Worm (Caenorhabditis elegans) whole organism, late embryonic: ENCODE data around the gene sri-51.
"Not testable (repeated sequence)": the region's sequence is repeated elsewhere in the genome, so short reads cannot be mapped to it uniquely, and the experiment has no call there.

Experiments
- C38D4.7 ChIP-seq: fragments of 200-800 bp; sonication (Bioruptor generic); optimal IDR thresholded peaks from 2 replicates; lab custom pipeline; 2018; ENCODE audit warnings: mild to moderate bottlenecking, missing genetic modification characterization, moderate library complexity, missing compliant biosample characterization
- K09A11.1 ChIP-seq: sonication (generic microtip); optimal IDR thresholded peaks from 2 replicates; lab custom pipeline; 2017; ENCODE audit warnings: antibody characterized with exemption, mild to moderate bottlenecking, missing genetic modification characterization, missing compliant biosample characterization; ENCODE audit not compliant: insufficient read depth
- Y22D7AL.16 ChIP-seq: sonication (generic microtip); optimal IDR thresholded peaks from 2 replicates; lab custom pipeline; 2016; ENCODE audit warnings: missing genetic modification characterization, missing compliant biosample characterization
- ahr-1 ChIP-seq: sonication (generic microtip); optimal IDR thresholded peaks from 2 replicates; lab custom pipeline; 2016; ENCODE audit warnings: missing genetic modification characterization, missing compliant biosample characterization
- ama-1 ChIP-seq: fragments of 150-350 bp; optimal IDR thresholded peaks from 2 replicates; lab custom pipeline; 2014
- ceh-22 ChIP-seq: sonication (generic microtip); optimal IDR thresholded peaks from 2 replicates; lab custom pipeline; 2017; ENCODE audit warnings: missing biosample characterization, missing genetic modification characterization
- ceh-45 ChIP-seq: fragments of 200-800 bp; sonication (Bioruptor generic); IDR thresholded peaks from 2 replicates; pipeline ENCODE4 v1.3.6; 2022; ENCODE audit warnings: missing genetic modification reagents, missing genetic modification characterization, missing compliant biosample characterization
- ceh-48 ChIP-seq: sonication (generic microtip); optimal IDR thresholded peaks from 2 replicates; lab custom pipeline; 2016; ENCODE audit warnings: missing genetic modification characterization, inconsistent platforms, missing compliant biosample characterization
- ceh-6 ChIP-seq: fragments of 200-800 bp; sonication (Bioruptor generic); optimal IDR thresholded peaks from 2 replicates; lab custom pipeline; 2018; ENCODE audit warnings: mild to moderate bottlenecking, missing genetic modification characterization, missing compliant biosample characterization
- ceh-9 ChIP-seq: sonication (generic microtip); optimal IDR thresholded peaks from 2 replicates; lab custom pipeline; 2016; ENCODE audit warnings: mild to moderate bottlenecking, missing genetic modification characterization, inconsistent platforms, missing compliant biosample characterization
- che-1 ChIP-seq: sonication (generic microtip); optimal IDR thresholded peaks from 2 replicates; lab custom pipeline; 2016; ENCODE audit warnings: mild to moderate bottlenecking, missing genetic modification characterization, missing compliant biosample characterization
- dve-1 ChIP-seq: sonication (generic microtip); optimal IDR thresholded peaks from 2 replicates; lab custom pipeline; 2017; ENCODE audit warnings: antibody characterized with exemption, mild to moderate bottlenecking, missing genetic modification characterization, missing compliant biosample characterization
- elt-2 ChIP-seq: sonication (generic microtip); optimal IDR thresholded peaks from 2 replicates; lab custom pipeline; 2016; ENCODE audit warnings: missing genetic modification reagents, missing genetic modification characterization, missing compliant biosample characterization
- elt-4 ChIP-seq: sonication (generic microtip); optimal IDR thresholded peaks from 2 replicates; lab custom pipeline; 2016; ENCODE audit warnings: missing genetic modification characterization, missing compliant biosample characterization
- fax-1 ChIP-seq: sonication (generic microtip); optimal IDR thresholded peaks from 2 replicates; lab custom pipeline; 2016; ENCODE audit warnings: missing genotype, missing genetic modification characterization, missing compliant biosample characterization
- fkh-10 ChIP-seq: fragments of 150-350 bp; optimal IDR thresholded peaks from 2 replicates; lab custom pipeline; 2014; ENCODE audit warnings: missing biosample characterization, missing genetic modification reagents, missing genetic modification characterization
- hlh-13 ChIP-seq: fragments of 200-800 bp; sonication (Bioruptor generic); optimal IDR thresholded peaks from 2 replicates; lab custom pipeline; 2018; ENCODE audit warnings: mild to moderate bottlenecking, missing genetic modification characterization, missing compliant biosample characterization
- mec-3 ChIP-seq: sonication (generic microtip); optimal IDR thresholded peaks from 2 replicates; lab custom pipeline; 2016; ENCODE audit warnings: borderline replicate concordance, missing genetic modification characterization, missing compliant biosample characterization
- nfya-1 ChIP-seq: sonication (generic microtip); optimal IDR thresholded peaks from 2 replicates; lab custom pipeline; 2017; ENCODE audit warnings: missing genetic modification characterization, mild to moderate bottlenecking, missing compliant biosample characterization, antibody characterized with exemption, moderate library complexity
- nhr-11 ChIP-seq: fragments of 150-350 bp; optimal IDR thresholded peaks from 2 replicates; lab custom pipeline; 2014; ENCODE audit warnings: missing biosample characterization, missing genetic modification characterization
- nhr-232 ChIP-seq: sonication (generic microtip); optimal IDR thresholded peaks from 2 replicates; lab custom pipeline; 2016; ENCODE audit warnings: missing genetic modification characterization, missing compliant biosample characterization
- pag-3 ChIP-seq: sonication (generic microtip); optimal IDR thresholded peaks from 2 replicates; lab custom pipeline; 2016; ENCODE audit warnings: missing compliant biosample characterization, missing genetic modification characterization, borderline replicate concordance
- sdc-2 ChIP-seq: sonication (generic microtip); optimal IDR thresholded peaks from 2 replicates; lab custom pipeline; 2016; ENCODE audit warnings: missing genotype, missing genetic modification characterization, missing compliant biosample characterization
- syd-9 ChIP-seq: sonication (generic microtip); optimal IDR thresholded peaks from 2 replicates; lab custom pipeline; 2016; ENCODE audit warnings: mild to moderate bottlenecking, missing genetic modification characterization, moderate library complexity, missing compliant biosample characterization
- tbx-2 ChIP-seq: sonication (generic microtip); optimal IDR thresholded peaks from 2 replicates; lab custom pipeline; 2016; ENCODE audit warnings: missing genetic modification characterization, missing compliant biosample characterization
- ttx-3 ChIP-seq: sonication (generic microtip); optimal IDR thresholded peaks from 2 replicates; lab custom pipeline; 2016; ENCODE audit warnings: missing genetic modification reagents, missing genetic modification characterization, missing compliant biosample characterization
- unc-55 ChIP-seq: sonication (generic microtip); optimal IDR thresholded peaks from 2 replicates; lab custom pipeline; 2017; ENCODE audit warnings: missing biosample characterization, missing genetic modification reagents, missing genetic modification characterization
- zip-5 ChIP-seq: sonication (generic microtip); optimal IDR thresholded peaks from 2 replicates; lab custom pipeline; 2016; ENCODE audit warnings: missing genetic modification characterization, missing compliant biosample characterization

Gene sri-51

ce11 chrII:3195739-3196138, 3.2 kb downstream of the sri-51 start:
- TF ChIP-seq mec-3 (tag; lab: Kevin White, UChicago) = peak; percentile 13
- no peak for TF ChIP-seq fkh-10 (GFP tag; lab: Kevin White, UChicago)
- TF ChIP-seq, all 69 proteins: peak for 1

ce11 chrII:3191544-3191943, 7.4 kb downstream of the sri-51 start, which contains the start of gene Y27F2A.9:
Y27F2A.9 (minus strand) TSS chrII:3191644.
- not testable (repeated sequence) for TF ChIP-seq sdc-2, ceh-22, pag-3 (tag; lab: Kevin White, UChicago)

- TF ChIP-seq ceh-48; pag-3 (tag; lab: Kevin White, UChicago); hlh-13 (GFP tag; lab: Kevin White, UChicago): not testable (repeated sequence)
Observed at ce11 chrII:3189038-3189437, 9.9 kb downstream of the sri-51 start, which contains the start of gene Y27F2A.11. Y27F2A.11 (plus strand) TSS chrII:3189338.

- TF ChIP-seq unc-55 (GFP tag; lab: Kevin White, UChicago) = no peak
- TF ChIP-seq ceh-6 (GFP tag; lab: Kevin White, UChicago) = no peak
- TF ChIP-seq che-1 (tag; lab: Kevin White, UChicago) = no peak
- TF ChIP-seq Y22D7AL.16 (tag; lab: Kevin White, UChicago) = no peak
- TF ChIP-seq K09A11.1 (tag; lab: Kevin White, UChicago) = no peak
- no peak for TF ChIP-seq elt-2 (tag; lab: Kevin White, UChicago)
- no peak for TF ChIP-seq ceh-45 (GFP tag; lab: Robert Waterston, UW)
- TF ChIP-seq dve-1 (tag; lab: Kevin White, UChicago) = no peak
- no peak for TF ChIP-seq ttx-3 (tag; lab: Kevin White, UChicago)
- TF ChIP-seq syd-9 (tag; lab: Kevin White, UChicago) = no peak
- TF ChIP-seq tbx-2 (tag; lab: Kevin White, UChicago) = no peak
- TF ChIP-seq ceh-9 = no peak
- TF ChIP-seq C38D4.7 (GFP tag; lab: Kevin White, UChicago) = no peak
- no peak for TF ChIP-seq elt-4 (tag; lab: Kevin White, UChicago)
- TF ChIP-seq mec-3 (tag; lab: Kevin White, UChicago) = no peak
- TF ChIP-seq nhr-11 (tag; lab: Kevin White, UChicago) = no peak
- TF ChIP-seq zip-5 (tag; lab: Kevin White, UChicago) = no peak
- no peak for TF ChIP-seq nfya-1
- no peak for TF ChIP-seq ahr-1 (tag; lab: Kevin White, UChicago)
- no peak for TF ChIP-seq fax-1 (tag; lab: Kevin White, UChicago)
- TF ChIP-seq, all 69 proteins: peak for 0
Observed at ce11 chrII:3185848-3186247, 13.1 kb downstream of the sri-51 start.

ce11 chrII:3184858-3185257, 14.0 kb downstream of the sri-51 start, which contains the start of gene sri-78:
sri-78 (plus strand) TSS chrII:3185158.
- TF ChIP-seq ama-1; ttx-3 (tag; lab: Kevin White, UChicago); elt-2 (tag; lab: Kevin White, UChicago): not testable (repeated sequence)

ce11 chrII:3183300-3183840, 15.5 kb downstream of the sri-51 start, which contains the start of the genes Y27F2A.6 and Y27F2A.8:
Y27F2A.6 (minus strand) TSS chrII:3183400.
Y27F2A.8 (plus strand) TSS chrII:3183790.
- not testable (repeated sequence) for TF ChIP-seq unc-55 (GFP tag; lab: Kevin White, UChicago); nhr-232 (tag; lab: Kevin White, UChicago); ceh-45 (GFP tag; lab: Robert Waterston, UW)
